Worm (Caenorhabditis elegans) whole organism, late embryonic: Measurements from ENCODE around the gene F09G2.1.

ENCODE experiments used
- ama-1 ChIP-seq: fragments of 150-350 bp; optimal IDR thresholded peaks from 2 replicates; lab custom pipeline; 2014
- dve-1 ChIP-seq: sonication (generic microtip); optimal IDR thresholded peaks from 2 replicates; lab custom pipeline; 2017; ENCODE audit warnings: antibody characterized with exemption, mild to moderate bottlenecking, missing genetic modification characterization, missing compliant biosample characterization
- nhr-11 ChIP-seq: fragments of 150-350 bp; optimal IDR thresholded peaks from 2 replicates; lab custom pipeline; 2014; ENCODE audit warnings: missing biosample characterization, missing genetic modification characterization
- pqm-1 ChIP-seq: sonication (generic microtip); optimal IDR thresholded peaks from 2 replicates; lab custom pipeline; 2016; ENCODE audit warnings: missing genetic modification characterization, missing compliant biosample characterization
- rnt-1 ChIP-seq: sonication (generic microtip); optimal IDR thresholded peaks from 2 replicates; lab custom pipeline; 2016; ENCODE audit warnings: missing genetic modification characterization, missing compliant biosample characterization
- sox-4 ChIP-seq: sonication (generic microtip); optimal IDR thresholded peaks from 2 replicates; lab custom pipeline; 2017; ENCODE audit warnings: mild to moderate bottlenecking, missing genetic modification characterization, inconsistent platforms, missing compliant biosample characterization
- unc-3 ChIP-seq, 2 experiments: fragments of 200-800 bp in 1 of 2; sonication (Bioruptor generic) in 1 of 2; sonication (generic microtip) in 1 of 2; conservative IDR thresholded peaks in 1 of 2; optimal IDR thresholded peaks in 1 of 2; 2 replicates each; pipeline versions ENCODE4 v1.3.6 to Lab custom; 2016 to 2022; ENCODE audit warnings: missing compliant biosample characterization in 2 of 2, missing genetic modification characterization in 2 of 2, missing genetic modification reagents in 1 of 2

ce11 chrV:7175201-7175600, 24.8 kb upstream of the F09G2.1 start, which contains the start of gene lgc-39:
- TF ChIP-seq sox-4 (tag; lab: Kevin White, UChicago): no peak
- no peak for TF ChIP-seq rnt-1 (tag; lab: Kevin White, UChicago)
- no peak for TF ChIP-seq pqm-1 (tag; lab: Kevin White, UChicago)
- no peak for TF ChIP-seq nhr-11 (tag; lab: Kevin White, UChicago)
- TF ChIP-seq unc-3 (GFP tag; conservative IDR thresholded peaks at IDR 0.05; lab: Robert Waterston, UW): no peak
- TF ChIP-seq unc-3 (tag; optimal IDR thresholded peaks at IDR 0.05; lab: Kevin White, UChicago): no peak
- no peak for TF ChIP-seq ama-1
- no peak for TF ChIP-seq dve-1 (tag; lab: Kevin White, UChicago)
